Fruit fly (Drosophila melanogaster) Kc167 (cell line): ENCODE results near the gene CG2962.

Source experiments
- Sin3A ChIP-seq: fragments of >200 bp; optimal IDR thresholded peaks from 2 replicates; lab custom pipeline; 2018; ENCODE audit warnings: missing external identifiers
- h ChIP-seq: fragments of >200 bp; optimal IDR thresholded peaks from 3 replicates; lab custom pipeline; 2018; ENCODE audit warnings: missing external identifiers
- psq ChIP-seq: fragments of >200 bp; optimal IDR thresholded peaks from 2 replicates; lab custom pipeline; 2017; ENCODE audit warnings: missing external identifiers
- ttk ChIP-seq: sonication (Bioruptor generic); optimal IDR thresholded peaks from 2 replicates; lab custom pipeline; 2017; ENCODE audit warnings: missing external identifiers

dm6 chrX:10252745-10253144 lies 36.3 kb upstream of the CG2962 start:
- TF ChIP-seq psq (lab: Kevin White, UChicago) (no peak), ttk (lab: Kevin White, UChicago) (no peak), Sin3A (lab: Kevin White, UChicago) (no peak), h (lab: Kevin White, UChicago) (no peak)
